Worm (Caenorhabditis elegans): Measurements from ENCODE around the gene chtl-1.

Gene chtl-1

ce11 chrX:5339357-5339756, 24.8 kb downstream of the chtl-1 start:
- TF ChIP-seq arid-1 (GFP tag; conservative IDR thresholded peaks at IDR 0.05) = no peak
- TF ChIP-seq ama-1 (optimal IDR thresholded peaks at IDR 0.05) = no peak
- TF ChIP-seq hmg-1.1 (GFP tag; IDR thresholded peaks at IDR 0.05) = no peak
- no peak for TF ChIP-seq mes-2 (tag; optimal IDR thresholded peaks at IDR 0.05; ENCODE audit: poor library complexity, severe bottlenecking)
- TF ChIP-seq nhr-111 (GFP tag; optimal IDR thresholded peaks at IDR 0.05) = no peak
- TF ChIP-seq hlh-30 (tag; optimal IDR thresholded peaks at IDR 0.05; ENCODE audit: insufficient read depth) = peak; percentile 24
- TF ChIP-seq T26A8.4 (GFP tag; IDR thresholded peaks at IDR 0.05) = no peak
- TF ChIP-seq hlh-11 (tag; optimal IDR thresholded peaks at IDR 0.05) = peak; percentile 27
- no peak for TF ChIP-seq zip-11 (GFP tag; IDR thresholded peaks at IDR 0.05)
- no peak for TF ChIP-seq nhr-237 (tag; optimal IDR thresholded peaks at IDR 0.05)
- no peak for TF ChIP-seq duxl-1 (tag; optimal IDR thresholded peaks at IDR 0.05; ENCODE audit: poor library complexity)
- no peak for TF ChIP-seq gei-8 (GFP tag; optimal IDR thresholded peaks at IDR 0.05)
- TF ChIP-seq F44E2.7 (GFP tag; IDR thresholded peaks at IDR 0.05) = no peak
- TF ChIP-seq ztf-11 (tag; optimal IDR thresholded peaks at IDR 0.05) = no peak
- TF ChIP-seq ces-1 (GFP tag; optimal IDR thresholded peaks at IDR 0.05) = no peak
- no peak for TF ChIP-seq mxl-2 (GFP tag; conservative IDR thresholded peaks at IDR 0.05)
- TF ChIP-seq lim-7 (GFP tag; IDR thresholded peaks at IDR 0.05) = no peak
- TF ChIP-seq nhr-41 (GFP tag; IDR thresholded peaks at IDR 0.05) = no peak
- no peak for TF ChIP-seq nhr-42 (GFP tag; IDR thresholded peaks at IDR 0.05)
- no peak for TF ChIP-seq cey-2 (tag; optimal IDR thresholded peaks at IDR 0.05; ENCODE audit: borderline replicate concordance, insufficient read depth)
- no peak for TF ChIP-seq pha-4 (GFP tag; IDR thresholded peaks at IDR 0.05)
- TF ChIP-seq pha-4 (tag; optimal IDR thresholded peaks at IDR 0.05) = no peak
- no peak for TF ChIP-seq daf-12 (tag; optimal IDR thresholded peaks at IDR 0.05)
- TF ChIP-seq nhr-11 (tag; optimal IDR thresholded peaks at IDR 0.05) = no peak
- TF ChIP-seq snpc-1.2 (GFP tag; IDR thresholded peaks at IDR 0.05) = no peak
- TF ChIP-seq tag-97 (GFP tag; IDR thresholded peaks at IDR 0.05) = no peak
- no peak for TF ChIP-seq lin-15B (tag; optimal IDR thresholded peaks at IDR 0.05)
- TF ChIP-seq egl-27 (tag; optimal IDR thresholded peaks at IDR 0.05) = no peak
- TF ChIP-seq Y105C5A.15 (GFP tag; IDR thresholded peaks at IDR 0.05) = no peak
- peak; percentile 48 for TF ChIP-seq nhr-48 (tag; optimal IDR thresholded peaks at IDR 0.05)
- no peak for TF ChIP-seq ztf-7 (tag; optimal IDR thresholded peaks at IDR 0.05)
- TF ChIP-seq ceh-20 (GFP tag; IDR thresholded peaks at IDR 0.05) = no peak
- TF ChIP-seq nhr-6 (tag; optimal IDR thresholded peaks at IDR 0.05) = no peak
- peak in 1 of 2 experiments; percentile 78 for TF ChIP-seq unc-62 (GFP tag; optimal IDR thresholded peaks at IDR 0.05 in 1 of 2)
- TF ChIP-seq unc-62 (tag; optimal IDR thresholded peaks at IDR 0.05) = no peak
- no peak for TF ChIP-seq nhr-76 (tag; optimal IDR thresholded peaks at IDR 0.05)
- TF ChIP-seq ceh-62 (tag; optimal IDR thresholded peaks at IDR 0.05) = no peak
- peak in 1 of 2 experiments; percentile 71 for TF ChIP-seq mdl-1 (tag; optimal IDR thresholded peaks at IDR 0.05)
- no peak for TF ChIP-seq ZK546.5 (tag; optimal IDR thresholded peaks at IDR 0.05)
- no peak for TF ChIP-seq spr-1 (tag; optimal IDR thresholded peaks at IDR 0.05)
- TF ChIP-seq ctbp-1 (GFP tag; IDR thresholded peaks at IDR 0.05) = no peak
- TF ChIP-seq mxl-3 (GFP tag; optimal IDR thresholded peaks at IDR 0.05) = peak; percentile 0
- no peak for TF ChIP-seq mep-1 (tag; optimal IDR thresholded peaks at IDR 0.05)
- TF ChIP-seq rbr-2 (tag; optimal IDR thresholded peaks at IDR 0.05) = no peak
- TF ChIP-seq tra-1 (GFP tag; IDR thresholded peaks at IDR 0.05) = no peak
- no peak for TF ChIP-seq dmd-9 (GFP tag; IDR thresholded peaks at IDR 0.05)
- no peak for TF ChIP-seq nhr-102 (tag; optimal IDR thresholded peaks at IDR 0.05)
- TF ChIP-seq F26F4.8 (GFP tag; conservative IDR thresholded peaks at IDR 0.05) = no peak
- no peak for TF ChIP-seq unc-130 (GFP tag; optimal IDR thresholded peaks at IDR 0.05)
- TF ChIP-seq Y48G9A.11 (GFP tag; IDR thresholded peaks at IDR 0.05) = no peak
- TF ChIP-seq nhr-28 (tag; optimal IDR thresholded peaks at IDR 0.05) = peak; percentile 12
- TF ChIP-seq zip-2 (tag; optimal IDR thresholded peaks at IDR 0.05) = no peak
- TF ChIP-seq ZK337.2 (GFP tag; IDR thresholded peaks at IDR 0.05) = no peak
